Worm (Caenorhabditis elegans): ENCODE results near the gene mod-1.

DNA sequence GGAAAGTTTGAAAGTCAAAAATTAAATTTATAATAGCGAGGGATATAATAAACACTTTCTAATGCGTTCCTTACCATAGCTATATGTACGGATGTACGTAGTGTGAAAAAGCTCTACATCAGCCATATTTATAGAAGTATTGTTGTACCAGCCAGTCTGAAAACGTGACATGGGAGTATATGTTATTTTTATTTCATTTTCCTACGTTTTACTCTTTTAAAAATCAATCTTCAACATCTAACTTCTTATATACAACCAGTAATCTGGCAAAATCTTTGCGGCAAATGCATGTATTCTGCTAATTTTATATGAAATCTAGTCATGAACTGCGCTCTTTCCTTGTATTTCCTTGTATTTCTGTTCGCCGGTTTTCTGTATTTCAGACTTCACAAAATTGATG, 18.5 kb upstream of the mod-1 start, which contains the start of gene H14N18.2:
- TF ChIP-seq mdl-1 (tag; optimal IDR thresholded peaks at IDR 0.05) (no peak), nhr-237 (tag; optimal IDR thresholded peaks at IDR 0.05) (no peak)
